Fruit fly (Drosophila melanogaster) whole organism, embryonic: ENCODE results near the gene Cep97.

ENCODE experiments used
- Adf1 ChIP-seq: fragments of 200-800 bp; sonication (Bioruptor generic); IDR thresholded peaks from 2 replicates; pipeline ENCODE4 v1.3.6; 2022; ENCODE audit warnings: missing biosample characterization, missing genetic modification characterization
- Aef1 ChIP-seq: fragments of 200-800 bp; sonication (Bioruptor generic); IDR thresholded peaks from 3 replicates; pipeline ENCODE4 v1.3.6; 2022; ENCODE audit warnings: missing biosample characterization, missing genetic modification characterization
- Antp ChIP-seq: fragments of 200-800 bp; sonication (Bioruptor generic); optimal IDR thresholded peaks from 3 replicates; lab custom pipeline; 2016; ENCODE audit warnings: missing biosample characterization, missing genetic modification characterization
- Asciz ChIP-seq: fragments of 200-800 bp; sonication (Bioruptor generic); optimal IDR thresholded peaks from 2 replicates; lab custom pipeline; 2017; ENCODE audit warnings: missing biosample characterization, mild to moderate bottlenecking, missing genetic modification characterization, missing genetic modification reagents
- Atf-2 ChIP-seq: fragments of 200-800 bp; sonication (Bioruptor generic); optimal IDR thresholded peaks from 2 replicates; lab custom pipeline; 2016; ENCODE audit warnings: missing biosample characterization, missing genetic modification characterization
- Blimp-1 ChIP-seq: fragments of 200-800 bp; sonication (Bioruptor generic); optimal IDR thresholded peaks from 3 replicates; lab custom pipeline; 2018; ENCODE audit warnings: missing biosample characterization, missing genetic modification characterization, mild to moderate bottlenecking, moderate library complexity, missing genetic modification reagents
- CG10366 ChIP-seq: fragments of 200-800 bp; sonication (Bioruptor generic); IDR thresholded peaks from 2 replicates; pipeline ENCODE4 v1.3.6; 2022; ENCODE audit warnings: missing biosample characterization, missing genetic modification characterization
- CG11398 ChIP-seq: fragments of 200-800 bp; sonication (Bioruptor generic); optimal IDR thresholded peaks from 2 replicates; lab custom pipeline; 2016; ENCODE audit warnings: missing biosample characterization, missing genetic modification characterization
- CG12769 ChIP-seq: fragments of 200-800 bp; sonication (Bioruptor generic); optimal IDR thresholded peaks from 2 replicates; lab custom pipeline; 2019; ENCODE audit warnings: missing biosample characterization, mild to moderate bottlenecking, missing genetic modification characterization, moderate library complexity
- CG15696 ChIP-seq: fragments of 200-800 bp; sonication (Bioruptor generic); optimal IDR thresholded peaks from 2 replicates; lab custom pipeline; 2019; ENCODE audit warnings: missing biosample characterization, mild to moderate bottlenecking, missing genetic modification characterization, moderate library complexity
- CG16813 ChIP-seq: fragments of 200-800 bp; sonication (Bioruptor generic); IDR thresholded peaks from 3 replicates; pipeline ENCODE4 v1.3.6; 2022; ENCODE audit warnings: missing biosample characterization, missing genetic modification characterization; ENCODE audit not compliant: partially characterized antibody
- CG18011 ChIP-seq: fragments of 200-800 bp; sonication (Bioruptor generic); optimal IDR thresholded peaks from 2 replicates; lab custom pipeline; 2017; ENCODE audit warnings: missing biosample characterization, missing genetic modification characterization, mild to moderate bottlenecking, moderate library complexity, missing genotype
- CG18599 ChIP-seq: fragments of 200-800 bp; sonication (Bioruptor generic); optimal IDR thresholded peaks from 3 replicates; lab custom pipeline; 2017; ENCODE audit warnings: missing biosample characterization, missing genetic modification characterization, mild to moderate bottlenecking, moderate library complexity, missing genetic modification reagents
- CG32532 ChIP-seq: fragments of 200-800 bp; sonication (Bioruptor generic); IDR thresholded peaks from 2 replicates; pipeline ENCODE4 v1.3.6; 2022; ENCODE audit warnings: missing biosample characterization, missing genetic modification characterization
- CG32767 ChIP-seq: fragments of 200-800 bp; sonication (Bioruptor generic); IDR thresholded peaks from 2 replicates; pipeline ENCODE4 v1.3.6; 2022; ENCODE audit warnings: missing biosample characterization, missing genetic modification characterization
- CG3407 ChIP-seq: fragments of 200-800 bp; sonication (Bioruptor generic); optimal IDR thresholded peaks from 2 replicates; lab custom pipeline; 2018; ENCODE audit warnings: missing biosample characterization, mild to moderate bottlenecking, missing genetic modification characterization
- CG3847 ChIP-seq: fragments of 200-800 bp; sonication (Bioruptor generic); IDR thresholded peaks from 2 replicates; pipeline ENCODE4 v1.3.6; 2022; ENCODE audit warnings: missing biosample characterization, missing genetic modification characterization
- CG6175 ChIP-seq: fragments of 200-800 bp; sonication (Bioruptor generic); IDR thresholded peaks from 3 replicates; pipeline ENCODE4 v1.3.6; 2022; ENCODE audit warnings: missing biosample characterization, missing genetic modification characterization
- CG6689 ChIP-seq: fragments of 200-800 bp; sonication (Bioruptor generic); IDR thresholded peaks from 2 replicates; pipeline ENCODE4 v1.3.6; 2022; ENCODE audit warnings: missing biosample characterization, missing genetic modification characterization
- CG6791 ChIP-seq: fragments of 200-800 bp; sonication (Bioruptor generic); IDR thresholded peaks from 3 replicates; pipeline ENCODE4 v1.3.6; 2022; ENCODE audit warnings: missing biosample characterization, missing genetic modification characterization; ENCODE audit not compliant: partially characterized antibody
- CG7928 ChIP-seq: fragments of 200-800 bp; sonication (Bioruptor generic); optimal IDR thresholded peaks from 2 replicates; lab custom pipeline; 2017; ENCODE audit warnings: missing biosample characterization, mild to moderate bottlenecking, missing genetic modification characterization
- CG7963 ChIP-seq: fragments of 200-800 bp; sonication (Bioruptor generic); IDR thresholded peaks from 3 replicates; pipeline ENCODE4 v1.3.6; 2022; ENCODE audit warnings: missing biosample characterization, missing genetic modification characterization; ENCODE audit not compliant: partially characterized antibody
- CG8944 ChIP-seq: fragments of 200-800 bp; sonication (Bioruptor generic); optimal IDR thresholded peaks from 3 replicates; lab custom pipeline; 2016; ENCODE audit warnings: missing biosample characterization, missing genetic modification characterization
- CG9876 ChIP-seq: fragments of 200-800 bp; sonication (Bioruptor generic); optimal IDR thresholded peaks from 2 replicates; lab custom pipeline; 2016; ENCODE audit warnings: missing biosample characterization, missing genetic modification characterization
- CkIIα-i1 ChIP-seq: fragments of 200-800 bp; sonication (Bioruptor generic); IDR thresholded peaks from 2 replicates; pipeline ENCODE4 v1.3.6; 2022; ENCODE audit warnings: missing biosample characterization, missing genetic modification characterization
- Dek ChIP-seq: fragments of 200-800 bp; sonication (Bioruptor generic); optimal IDR thresholded peaks from 3 replicates; lab custom pipeline; 2019; ENCODE audit warnings: missing biosample characterization, mild to moderate bottlenecking, missing genetic modification characterization, moderate library complexity
- Dip2 ChIP-seq: fragments of 200-800 bp; sonication (Bioruptor generic); IDR thresholded peaks from 2 replicates; pipeline ENCODE4 v1.3.6; 2022; ENCODE audit warnings: missing biosample characterization, missing genetic modification characterization
- Hr78 ChIP-seq, 2 experiments: fragments of 200-800 bp in 1 of 2; fragments of >200 bp in 1 of 2; sonication (Bioruptor generic) in 1 of 2; optimal IDR thresholded peaks; 2 replicates each; lab custom pipeline; 2017 to 2019; ENCODE audit warnings: missing biosample characterization in 2 of 2, missing genetic modification characterization in 2 of 2, mild to moderate bottlenecking in 1 of 2, moderate library complexity in 1 of 2
- MTF-1 ChIP-seq: fragments of 200-800 bp; sonication (Bioruptor generic); optimal IDR thresholded peaks from 2 replicates; lab custom pipeline; 2018; ENCODE audit warnings: missing biosample characterization, mild to moderate bottlenecking, missing genetic modification characterization, borderline replicate concordance
- NC2β ChIP-seq: fragments of 200-800 bp; sonication (Bioruptor generic); optimal IDR thresholded peaks from 2 replicates; lab custom pipeline; 2016; ENCODE audit warnings: missing biosample characterization, missing genetic modification characterization
- Ssrp ChIP-seq: fragments of 200-800 bp; sonication (Bioruptor generic); optimal IDR thresholded peaks from 2 replicates; lab custom pipeline; 2018; ENCODE audit warnings: missing biosample characterization, mild to moderate bottlenecking, missing genetic modification characterization, moderate library complexity
- Trl ChIP-seq, 3 experiments: fragments of >200 bp in 2 of 3; fragments of 200-800 bp in 1 of 3; sonication (Bioruptor generic) in 1 of 3; optimal IDR thresholded peaks; 2 replicates in 1 of 3; 3 replicates in 2 of 3; lab custom pipeline; 2016 to 2017; ENCODE audit warnings: missing biosample characterization in 1 of 3, missing genetic modification characterization in 1 of 3
- abd-A ChIP-seq: fragments of 200-800 bp; sonication (Bioruptor generic); optimal IDR thresholded peaks from 3 replicates; lab custom pipeline; 2019; ENCODE audit warnings: missing biosample characterization, mild to moderate bottlenecking, missing genetic modification characterization, moderate library complexity
- ac ChIP-seq: fragments of 200-800 bp; sonication (Bioruptor generic); optimal IDR thresholded peaks from 3 replicates; lab custom pipeline; 2017; ENCODE audit warnings: missing biosample characterization, mild to moderate bottlenecking, missing genetic modification characterization
- amos ChIP-seq: fragments of 200-800 bp; sonication (Bioruptor generic); IDR thresholded peaks from 2 replicates; pipeline ENCODE4 v1.3.6; 2022; ENCODE audit warnings: missing biosample characterization, missing genetic modification characterization; ENCODE audit not compliant: partially characterized antibody
- az2 ChIP-seq: fragments of 200-800 bp; sonication (Bioruptor generic); optimal IDR thresholded peaks from 3 replicates; lab custom pipeline; 2016; ENCODE audit warnings: missing biosample characterization, missing genetic modification characterization
- bab2 ChIP-seq: fragments of 200-800 bp; sonication (Bioruptor generic); optimal IDR thresholded peaks from 2 replicates; lab custom pipeline; 2016; ENCODE audit warnings: missing biosample characterization, missing genetic modification characterization
- chn ChIP-seq: fragments of 200-800 bp; sonication (Bioruptor generic); optimal IDR thresholded peaks from 2 replicates; lab custom pipeline; 2016; ENCODE audit warnings: missing biosample characterization, missing genetic modification characterization
- ewg ChIP-seq: fragments of 200-800 bp; sonication (Bioruptor generic); optimal IDR thresholded peaks from 3 replicates; lab custom pipeline; 2017; ENCODE audit warnings: mild to moderate bottlenecking, missing biosample characterization, missing genetic modification reagents, missing genetic modification characterization
- fd3F ChIP-seq: fragments of 200-800 bp; sonication (Bioruptor generic); optimal IDR thresholded peaks from 2 replicates; lab custom pipeline; 2018; ENCODE audit warnings: missing biosample characterization, mild to moderate bottlenecking, missing genetic modification characterization, moderate library complexity
- fd64A ChIP-seq: fragments of 200-800 bp; sonication (Bioruptor generic); optimal IDR thresholded peaks from 3 replicates; lab custom pipeline; 2018; ENCODE audit warnings: missing biosample characterization, mild to moderate bottlenecking, missing genetic modification characterization
- gce ChIP-seq: fragments of 200-800 bp; sonication (Bioruptor generic); IDR thresholded peaks from 3 replicates; pipeline ENCODE4 v1.3.6; 2022; ENCODE audit warnings: missing biosample characterization, missing genetic modification characterization
- gcm ChIP-seq: fragments of 200-800 bp; sonication (Bioruptor generic); optimal IDR thresholded peaks from 2 replicates; lab custom pipeline; 2019; ENCODE audit warnings: missing biosample characterization, mild to moderate bottlenecking, missing genetic modification characterization, moderate library complexity
- gt ChIP-seq: fragments of 200-800 bp; sonication (Bioruptor generic); IDR thresholded peaks from 2 replicates; pipeline ENCODE4 v1.3.6; 2022; ENCODE audit warnings: missing biosample characterization, missing genetic modification characterization
- lab ChIP-seq: fragments of 200-800 bp; sonication (Bioruptor generic); optimal IDR thresholded peaks from 3 replicates; lab custom pipeline; 2017; ENCODE audit warnings: missing biosample characterization, missing genetic modification characterization, mild to moderate bottlenecking, moderate library complexity, missing genetic modification reagents
- pb ChIP-seq: fragments of 200-800 bp; sonication (Bioruptor generic); optimal IDR thresholded peaks from 3 replicates; lab custom pipeline; 2016; ENCODE audit warnings: missing biosample characterization, missing genetic modification characterization
- repo ChIP-seq: fragments of 200-800 bp; sonication (Bioruptor generic); optimal IDR thresholded peaks from 2 replicates; lab custom pipeline; 2016; ENCODE audit warnings: missing biosample characterization, missing genetic modification characterization
- sob ChIP-seq: fragments of 200-800 bp; sonication (Bioruptor generic); IDR thresholded peaks from 2 replicates; pipeline ENCODE4 v1.3.6; 2022; ENCODE audit warnings: missing biosample characterization, missing genetic modification characterization
- tap ChIP-seq: fragments of 200-800 bp; optimal IDR thresholded peaks from 3 replicates; lab custom pipeline; 2019; ENCODE audit warnings: missing biosample characterization, mild to moderate bottlenecking, missing genetic modification characterization, moderate library complexity
- tio ChIP-seq: fragments of 200-800 bp; sonication (Bioruptor generic); optimal IDR thresholded peaks from 2 replicates; lab custom pipeline; 2017; ENCODE audit warnings: missing biosample characterization, missing genetic modification characterization, inconsistent platforms
- vvl ChIP-seq: fragments of 200-800 bp; sonication (Bioruptor generic); IDR thresholded peaks from 2 replicates; pipeline ENCODE4 v1.3.6; 2022; ENCODE audit warnings: missing biosample characterization, missing genetic modification characterization

Gene Cep97

dm6 chr2L:3888173-3888572, 20.7 kb downstream of the Cep97 start (continued):
- TF ChIP-seq pb (no peak), Blimp-1 (GFP tag; lab: Kevin White, UChicago) (peak; percentile 93), vvl (no peak), CG8944 (GFP tag; lab: Kevin White, UChicago) (no peak), fd3F (no peak), CkIIα-i1 (GFP tag; lab: Robert Waterston, UW) (no peak), abd-A (tag; lab: Kevin White, UChicago) (no peak), CG6689 (GFP tag; lab: Robert Waterston, UW) (no peak), Asciz (peak; percentile 27), tap (tag; lab: Kevin White, UChicago) (no peak), az2 (GFP tag; lab: Kevin White, UChicago) (no peak), MTF-1 (no peak), chn (GFP tag; lab: Kevin White, UChicago) (no peak), amos (GFP tag; lab: Robert Waterston, UW) (no peak), CG3407 (GFP tag; lab: Kevin White, UChicago) (peak; percentile 42), Antp (GFP tag; lab: Kevin White, UChicago) (no peak), CG7928 (GFP tag; lab: Kevin White, UChicago) (no peak), CG12769 (tag; lab: Kevin White, UChicago) (no peak), CG15696 (tag; lab: Kevin White, UChicago) (peak; percentile 27), CG10366 (GFP tag; lab: Robert Waterston, UW) (no peak), gcm (GFP tag; lab: Kevin White, UChicago) (no peak), tio (no peak), bab2 (GFP tag; lab: Kevin White, UChicago) (no peak), CG11398 (GFP tag; lab: Kevin White, UChicago) (no peak), CG7963 (GFP tag; lab: Robert Waterston, UW) (no peak), repo (GFP tag; lab: Kevin White, UChicago) (no peak), CG6175 (GFP tag; lab: Robert Waterston, UW) (no peak), Ssrp (tag; lab: Kevin White, UChicago) (no peak), NC2β (no peak), CG32767 (no peak), CG18011 (GFP tag; lab: Kevin White, UChicago) (no peak), CG3847 (GFP tag; lab: Robert Waterston, UW) (no peak), gt (no peak), Adf1 (no peak), CG9876 (GFP tag; lab: Kevin White, UChicago) (no peak), Trl (optimal IDR thresholded peaks at IDR 0.05; lab: Kevin White, UChicago) (no peak), Trl (GFP tag; optimal IDR thresholded peaks at IDR 0.05; lab: Kevin White, UChicago) (no peak), Dek (tag; lab: Kevin White, UChicago) (no peak), gce (GFP tag; lab: Robert Waterston, UW) (no peak), Hr78 (GFP tag; optimal IDR thresholded peaks at IDR 0.05; lab: Kevin White, UChicago) (no peak), Aef1 (GFP tag; lab: Robert Waterston, UW) (no peak), Dip2 (no peak), Atf-2 (GFP tag; lab: Kevin White, UChicago) (no peak), sob (GFP tag; lab: Robert Waterston, UW) (no peak), CG18599 (GFP tag; lab: Kevin White, UChicago) (no peak), fd64A (GFP tag; lab: Kevin White, UChicago) (peak; percentile 43), CG6791 (GFP tag; lab: Robert Waterston, UW) (no peak), lab (GFP tag; lab: Kevin White, UChicago) (peak; percentile 13), CG16813 (GFP tag; lab: Robert Waterston, UW) (no peak), ewg (GFP tag; lab: Kevin White, UChicago) (no peak), CG32532 (GFP tag; lab: Robert Waterston, UW) (no peak), ac (no peak)
